Fruit fly (Drosophila melanogaster) whole organism, embryonic: Measurements from ENCODE around the gene CG7512.
A peak's percentile ranks its signal among the peaks of the same experiment; 100 is the strongest.

ENCODE experiments used
- Atf-2 ChIP-seq: fragments of 200-800 bp; sonication (Bioruptor generic); optimal IDR thresholded peaks from 2 replicates; lab custom pipeline; 2016; ENCODE audit warnings: missing biosample characterization, missing genetic modification characterization
- CG12391 ChIP-seq: fragments of 200-800 bp; sonication (Bioruptor generic); optimal IDR thresholded peaks from 3 replicates; lab custom pipeline; 2018; ENCODE audit warnings: missing biosample characterization, mild to moderate bottlenecking, missing genetic modification characterization, moderate library complexity
- CG13287 ChIP-seq: fragments of 200-800 bp; sonication (Bioruptor generic); IDR thresholded peaks from 2 replicates; pipeline ENCODE4 v1.3.6; 2022; ENCODE audit warnings: missing biosample characterization, missing genetic modification characterization; ENCODE audit not compliant: partially characterized antibody
- CG16863 ChIP-seq: fragments of 200-800 bp; sonication (Bioruptor generic); optimal IDR thresholded peaks from 3 replicates; lab custom pipeline; 2016; ENCODE audit warnings: missing biosample characterization, missing genetic modification characterization
- CG17328 ChIP-seq: fragments of 200-800 bp; sonication (Bioruptor generic); IDR thresholded peaks from 2 replicates; pipeline ENCODE4 v1.3.6; 2022; ENCODE audit warnings: missing biosample characterization, missing genetic modification characterization
- CG17612 ChIP-seq: fragments of 200-800 bp; sonication (Bioruptor generic); IDR thresholded peaks from 2 replicates; pipeline ENCODE4 v1.3.6; 2022; ENCODE audit warnings: missing biosample characterization, missing genetic modification characterization
- CG1792 ChIP-seq: fragments of 200-800 bp; sonication (Bioruptor generic); optimal IDR thresholded peaks from 2 replicates; lab custom pipeline; 2016; ENCODE audit warnings: missing biosample characterization, missing genetic modification characterization
- CG18476 ChIP-seq: fragments of 200-800 bp; sonication (Bioruptor generic); optimal IDR thresholded peaks from 2 replicates; lab custom pipeline; 2016; ENCODE audit warnings: missing biosample characterization, mild to moderate bottlenecking, missing genetic modification characterization
- CG2120 ChIP-seq: fragments of 200-800 bp; sonication (Bioruptor generic); optimal IDR thresholded peaks from 3 replicates; lab custom pipeline; 2016; ENCODE audit warnings: missing biosample characterization, missing genetic modification characterization
- CG2875 ChIP-seq: fragments of 200-800 bp; sonication (Bioruptor generic); optimal IDR thresholded peaks from 2 replicates; lab custom pipeline; 2017; ENCODE audit warnings: missing biosample characterization, mild to moderate bottlenecking, missing genetic modification characterization, missing genetic modification reagents
- CG3065 ChIP-seq: fragments of 200-800 bp; sonication (Bioruptor generic); optimal IDR thresholded peaks from 2 replicates; lab custom pipeline; 2016; ENCODE audit warnings: missing biosample characterization, missing genetic modification characterization
- CG3163 ChIP-seq: fragments of 200-800 bp; sonication (Bioruptor generic); optimal IDR thresholded peaks from 3 replicates; lab custom pipeline; 2016; ENCODE audit warnings: missing biosample characterization, missing genetic modification characterization
- CG32532 ChIP-seq: fragments of 200-800 bp; sonication (Bioruptor generic); IDR thresholded peaks from 2 replicates; pipeline ENCODE4 v1.3.6; 2022; ENCODE audit warnings: missing biosample characterization, missing genetic modification characterization
- CG32767 ChIP-seq: fragments of 200-800 bp; sonication (Bioruptor generic); IDR thresholded peaks from 2 replicates; pipeline ENCODE4 v1.3.6; 2022; ENCODE audit warnings: missing biosample characterization, missing genetic modification characterization
- CG33557 ChIP-seq: fragments of 200-800 bp; sonication (Bioruptor generic); optimal IDR thresholded peaks from 2 replicates; lab custom pipeline; 2019; ENCODE audit warnings: missing biosample characterization, mild to moderate bottlenecking, missing genetic modification characterization, moderate library complexity
- CG42726 ChIP-seq: fragments of 200-800 bp; sonication (Bioruptor generic); IDR thresholded peaks from 2 replicates; pipeline ENCODE4 v1.3.6; 2022; ENCODE audit warnings: missing biosample characterization, missing genetic modification characterization; ENCODE audit not compliant: partially characterized antibody
- Dip2 ChIP-seq: fragments of 200-800 bp; sonication (Bioruptor generic); IDR thresholded peaks from 2 replicates; pipeline ENCODE4 v1.3.6; 2022; ENCODE audit warnings: missing biosample characterization, missing genetic modification characterization
- Hsf ChIP-seq: fragments of 200-800 bp; sonication (Bioruptor generic); optimal IDR thresholded peaks from 3 replicates; lab custom pipeline; 2016; ENCODE audit warnings: missing biosample characterization, missing genetic modification characterization
- Kr ChIP-seq: fragments of 200-800 bp; sonication (Bioruptor generic); optimal IDR thresholded peaks from 2 replicates; lab custom pipeline; 2017; ENCODE audit warnings: missing biosample characterization, mild to moderate bottlenecking, missing genetic modification characterization
- Oaz ChIP-seq: fragments of 200-800 bp; sonication (Bioruptor generic); IDR thresholded peaks from 2 replicates; pipeline ENCODE4 v1.3.6; 2022; ENCODE audit warnings: missing biosample characterization, missing genetic modification characterization
- Optix ChIP-seq: fragments of 200-800 bp; sonication (Bioruptor generic); IDR thresholded peaks from 3 replicates; pipeline ENCODE4 v1.3.6; 2022; ENCODE audit warnings: missing biosample characterization, missing genetic modification characterization
- Six4 ChIP-seq: fragments of 200-800 bp; sonication (Bioruptor generic); optimal IDR thresholded peaks from 2 replicates; lab custom pipeline; 2016; ENCODE audit warnings: missing biosample characterization, missing genetic modification characterization
- Trl ChIP-seq, 3 experiments: fragments of >200 bp in 2 of 3; fragments of 200-800 bp in 1 of 3; sonication (Bioruptor generic) in 1 of 3; optimal IDR thresholded peaks; 2 replicates in 1 of 3; 3 replicates in 2 of 3; lab custom pipeline; 2016 to 2017; ENCODE audit warnings: missing biosample characterization in 1 of 3, missing genetic modification characterization in 1 of 3
- ac ChIP-seq: fragments of 200-800 bp; sonication (Bioruptor generic); optimal IDR thresholded peaks from 3 replicates; lab custom pipeline; 2017; ENCODE audit warnings: missing biosample characterization, mild to moderate bottlenecking, missing genetic modification characterization
- ato ChIP-seq: fragments of 200-800 bp; sonication (Bioruptor generic); IDR thresholded peaks from 2 replicates; pipeline ENCODE4 v1.3.6; 2022; ENCODE audit warnings: missing biosample characterization, missing genetic modification characterization; ENCODE audit not compliant: partially characterized antibody
- br ChIP-seq: fragments of >200 bp; optimal IDR thresholded peaks from 2 replicates; lab custom pipeline; 2017
- cas ChIP-seq: fragments of 200-800 bp; sonication (Bioruptor generic); IDR thresholded peaks from 2 replicates; pipeline ENCODE4 v1.3.6; 2022; ENCODE audit warnings: missing biosample characterization, missing genetic modification characterization
- chif ChIP-seq, 2 experiments: fragments of 200-800 bp; sonication (Bioruptor generic); optimal IDR thresholded peaks; 3 replicates each; lab custom pipeline; 2016; ENCODE audit warnings: missing biosample characterization in 2 of 2, missing genetic modification characterization in 2 of 2
- chm ChIP-seq: fragments of 200-800 bp; sonication (Bioruptor generic); IDR thresholded peaks from 2 replicates; pipeline ENCODE4 v1.3.6; 2022; ENCODE audit warnings: missing biosample characterization, missing genetic modification characterization
- chn ChIP-seq: fragments of 200-800 bp; sonication (Bioruptor generic); optimal IDR thresholded peaks from 2 replicates; lab custom pipeline; 2016; ENCODE audit warnings: missing biosample characterization, missing genetic modification characterization
- cwo ChIP-seq: fragments of 200-800 bp; sonication (Bioruptor generic); optimal IDR thresholded peaks from 3 replicates; lab custom pipeline; 2017; ENCODE audit warnings: missing biosample characterization, missing genetic modification characterization, mild to moderate bottlenecking, moderate library complexity, missing genetic modification reagents
- fd102C ChIP-seq: fragments of 200-800 bp; sonication (Bioruptor generic); optimal IDR thresholded peaks from 2 replicates; lab custom pipeline; 2018; ENCODE audit warnings: missing biosample characterization, mild to moderate bottlenecking, missing genetic modification characterization, moderate library complexity
- ftz-f1 ChIP-seq: fragments of 200-800 bp; sonication (Bioruptor generic); optimal IDR thresholded peaks from 2 replicates; lab custom pipeline; 2016; ENCODE audit warnings: missing biosample characterization, missing genetic modification characterization
- hb ChIP-seq: fragments of 200-800 bp; sonication (Bioruptor generic); IDR thresholded peaks from 3 replicates; pipeline ENCODE4 v1.3.6; 2022; ENCODE audit warnings: missing biosample characterization, missing genetic modification characterization; ENCODE audit not compliant: partially characterized antibody
- ind ChIP-seq: fragments of 200-800 bp; sonication (Bioruptor generic); optimal IDR thresholded peaks from 3 replicates; lab custom pipeline; 2016; ENCODE audit warnings: missing biosample characterization, missing genetic modification characterization
- jing ChIP-seq: fragments of 200-800 bp; sonication (Bioruptor generic); optimal IDR thresholded peaks from 2 replicates; lab custom pipeline; 2018; ENCODE audit warnings: missing biosample characterization, mild to moderate bottlenecking, missing genetic modification characterization
- lab ChIP-seq: fragments of 200-800 bp; sonication (Bioruptor generic); optimal IDR thresholded peaks from 3 replicates; lab custom pipeline; 2017; ENCODE audit warnings: missing biosample characterization, missing genetic modification characterization, mild to moderate bottlenecking, moderate library complexity, missing genetic modification reagents
- lola ChIP-seq, 3 experiments: fragments of >200 bp in 2 of 3; fragments of 200-800 bp in 1 of 3; sonication (Bioruptor generic) in 1 of 3; optimal IDR thresholded peaks; 2 replicates each; lab custom pipeline; 2017 to 2019; ENCODE audit warnings: missing biosample characterization in 3 of 3, missing genetic modification characterization in 3 of 3, mild to moderate bottlenecking in 1 of 3, moderate library complexity in 1 of 3
- p53 ChIP-seq: fragments of 200-800 bp; sonication (Bioruptor generic); optimal IDR thresholded peaks from 2 replicates; lab custom pipeline; 2016; ENCODE audit warnings: missing biosample characterization, missing genetic modification characterization
- peb ChIP-seq: fragments of 200-800 bp; sonication (Bioruptor generic); IDR thresholded peaks from 2 replicates; pipeline ENCODE4 v1.3.6; 2022; ENCODE audit warnings: missing biosample characterization, missing genetic modification characterization
- pnt ChIP-seq: fragments of 200-800 bp; sonication (Bioruptor generic); optimal IDR thresholded peaks from 3 replicates; lab custom pipeline; 2016; ENCODE audit warnings: missing biosample characterization, missing genetic modification characterization
- ranshi ChIP-seq: fragments of 200-800 bp; sonication (Bioruptor generic); IDR thresholded peaks from 2 replicates; pipeline ENCODE4 v1.3.6; 2022; ENCODE audit warnings: missing biosample characterization, missing genetic modification characterization
- rib ChIP-seq: fragments of 200-800 bp; sonication (Bioruptor generic); IDR thresholded peaks from 2 replicates; pipeline ENCODE4 v1.3.6; 2022; ENCODE audit warnings: missing biosample characterization, missing genetic modification characterization
- slbo ChIP-seq: fragments of 200-800 bp; sonication (Bioruptor generic); IDR thresholded peaks from 2 replicates; pipeline ENCODE4 v1.3.6; 2022; ENCODE audit warnings: missing biosample characterization, missing genetic modification characterization
- tio ChIP-seq: fragments of 200-800 bp; sonication (Bioruptor generic); optimal IDR thresholded peaks from 2 replicates; lab custom pipeline; 2017; ENCODE audit warnings: missing biosample characterization, missing genetic modification characterization, inconsistent platforms
- tll ChIP-seq, 2 experiments: fragments of 200-800 bp in 1 of 2; fragments of >200 bp in 1 of 2; sonication (Bioruptor generic) in 1 of 2; optimal IDR thresholded peaks; 2 replicates each; lab custom pipeline; 2017 to 2019; ENCODE audit warnings: missing biosample characterization in 2 of 2, missing genetic modification characterization in 2 of 2, mild to moderate bottlenecking in 1 of 2, moderate library complexity in 1 of 2
- trem ChIP-seq: fragments of 200-800 bp; optimal IDR thresholded peaks from 3 replicates; lab custom pipeline; 2019; ENCODE audit warnings: missing biosample characterization, mild to moderate bottlenecking, missing genetic modification characterization, moderate library complexity
- z ChIP-seq: fragments of 200-800 bp; sonication (Bioruptor generic); IDR thresholded peaks from 3 replicates; pipeline ENCODE4 v1.3.6; 2022; ENCODE audit warnings: missing biosample characterization, missing genetic modification characterization
- zen2 ChIP-seq: fragments of 200-800 bp; sonication (Bioruptor generic); IDR thresholded peaks from 3 replicates; pipeline ENCODE4 v1.3.6; 2022; ENCODE audit warnings: missing biosample characterization, missing genetic modification characterization; ENCODE audit not compliant: partially characterized antibody

Gene CG7512

DNA sequence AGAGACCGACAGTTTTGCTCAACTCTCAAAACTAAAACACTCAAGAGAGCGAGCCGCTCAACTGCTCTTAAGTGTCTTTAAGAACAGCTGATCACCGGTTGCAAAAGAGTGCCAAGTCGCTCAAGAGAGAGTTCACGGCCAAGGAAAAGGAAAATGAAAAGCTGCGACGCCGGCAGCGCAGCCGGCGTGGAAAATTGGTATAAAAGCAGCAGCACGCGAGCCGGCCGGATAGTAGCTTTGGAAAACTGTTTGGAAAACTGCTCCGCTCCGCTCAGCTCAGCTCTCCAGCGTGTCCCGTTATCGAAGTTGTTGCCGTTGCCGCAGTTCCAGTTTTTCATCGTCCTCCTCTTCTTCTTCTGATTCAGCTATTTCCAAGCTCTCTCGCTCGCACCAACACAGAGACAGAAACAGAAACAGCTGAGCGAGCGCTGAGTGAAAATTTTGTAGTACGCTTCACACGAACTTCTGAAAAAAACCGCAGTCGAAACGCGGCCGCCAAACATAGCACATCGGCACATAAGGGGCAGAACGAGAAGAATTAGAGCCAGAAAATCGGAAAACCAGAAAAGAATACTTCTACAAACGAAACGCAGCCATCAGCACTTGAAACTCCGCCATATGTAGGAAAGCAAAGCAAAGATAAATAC is 26.1 kb upstream of the CG7512 start, which contains the start of gene chrb (continued):
- TF ChIP-seq CG1792 (GFP tag; lab: Kevin White, UChicago), result peak; percentile 16
- no peak for TF ChIP-seq peb
- TF ChIP-seq CG3065 (GFP tag; lab: Kevin White, UChicago), result no peak
- peak; percentile 88 for TF ChIP-seq ftz-f1 (GFP tag; lab: Kevin White, UChicago)
- TF ChIP-seq chm (GFP tag; lab: Robert Waterston, UW), result peak; percentile 97
- peak; percentile 69 for TF ChIP-seq ato (GFP tag; lab: Robert Waterston, UW)
- no peak for TF ChIP-seq lola (GFP tag; optimal IDR thresholded peaks at IDR 0.05; lab: Kevin White, UChicago)
- peak; percentile 29 for TF ChIP-seq CG2120
- TF ChIP-seq CG18476, result no peak
- TF ChIP-seq CG17612 (GFP tag; lab: Robert Waterston, UW), result no peak
- no peak for TF ChIP-seq fd102C (GFP tag; lab: Kevin White, UChicago)
- TF ChIP-seq rib (GFP tag; lab: Robert Waterston, UW), result no peak; the same call in 1 of the 2 replicates
- peak; percentile 63 for TF ChIP-seq CG16863 (GFP tag; lab: Kevin White, UChicago)
- TF ChIP-seq CG32767 (GFP tag; lab: Robert Waterston, UW), result peak; percentile 50; the same call in 1 of the 2 replicates
- TF ChIP-seq trem (tag; lab: Kevin White, UChicago), result peak; percentile 27
- TF ChIP-seq p53 (GFP tag; lab: Kevin White, UChicago), result peak; percentile 58
- peak in 1 of 2 experiments; percentile 35 for TF ChIP-seq chif (GFP tag; optimal IDR thresholded peaks at IDR 0.05; lab: Kevin White, UChicago)
- peak; percentile 99 for TF ChIP-seq CG3163
- TF ChIP-seq tio (GFP tag; lab: Kevin White, UChicago), result no peak
- TF ChIP-seq CG32532 (GFP tag; lab: Robert Waterston, UW), result peak; percentile 59; the same call in 1 of the 2 replicates
- no peak for TF ChIP-seq ind (GFP tag; lab: Kevin White, UChicago)
- no peak for TF ChIP-seq hb (GFP tag; lab: Robert Waterston, UW)
- TF ChIP-seq jing (GFP tag; lab: Kevin White, UChicago), result no peak
- TF ChIP-seq CG12391 (tag; lab: Kevin White, UChicago), result peak; percentile 36
- peak; percentile 79 for TF ChIP-seq lab (GFP tag; lab: Kevin White, UChicago)
- TF ChIP-seq CG17328 (GFP tag; lab: Robert Waterston, UW), result peak; percentile 67
- TF ChIP-seq CG13287 (GFP tag; lab: Robert Waterston, UW), result peak; percentile 67
- TF ChIP-seq pnt (GFP tag; lab: Kevin White, UChicago), result peak; percentile 21
- peak; percentile 37; the same call in 1 of the 2 replicates for TF ChIP-seq ranshi
- TF ChIP-seq Trl (optimal IDR thresholded peaks at IDR 0.05; lab: Kevin White, UChicago), result peak; percentile 95 to 98
- TF ChIP-seq Trl (GFP tag; optimal IDR thresholded peaks at IDR 0.05; lab: Kevin White, UChicago), result peak; percentile 76
- TF ChIP-seq chn (GFP tag; lab: Kevin White, UChicago), result peak; percentile 40
- TF ChIP-seq z, result peak; percentile 97
- TF ChIP-seq zen2 (GFP tag; lab: Robert Waterston, UW), result peak; percentile 84
- TF ChIP-seq Kr (GFP tag; lab: Kevin White, UChicago), result no peak
- TF ChIP-seq CG2875, result peak; percentile 62
- peak; percentile 71 for TF ChIP-seq CG42726 (GFP tag; lab: Robert Waterston, UW)
- peak; percentile 54 for TF ChIP-seq CG33557 (GFP tag; lab: Kevin White, UChicago)
- peak; percentile 72 for TF ChIP-seq cwo
- TF ChIP-seq Oaz (GFP tag; lab: Robert Waterston, UW), result no peak
- peak; percentile 26 for TF ChIP-seq Atf-2 (GFP tag; lab: Kevin White, UChicago)
- TF ChIP-seq slbo (GFP tag; lab: Robert Waterston, UW), result peak; percentile 25; the same call in 1 of the 2 replicates
- peak; percentile 14 for TF ChIP-seq Hsf (GFP tag; lab: Kevin White, UChicago)
- TF ChIP-seq Six4, result peak; percentile 40
- TF ChIP-seq cas (GFP tag; lab: Robert Waterston, UW), result no peak
- no peak for TF ChIP-seq ac (GFP tag; lab: Kevin White, UChicago)
- TF ChIP-seq tll (GFP tag; optimal IDR thresholded peaks at IDR 0.05; lab: Kevin White, UChicago), result no peak
- no peak for TF ChIP-seq Dip2 (GFP tag; lab: Robert Waterston, UW)
- no peak; the same call in 2 of the 3 replicates for TF ChIP-seq Optix (GFP tag; lab: Robert Waterston, UW)
- no peak for TF ChIP-seq br (lab: Kevin White, UChicago)
